Fruit fly (Drosophila melanogaster) whole organism, prepupa: Measurements from ENCODE around the gene CG9497.

Experiments
- Blimp-1 ChIP-seq: fragments of 200-800 bp; sonication (Bioruptor generic); optimal IDR thresholded peaks from 3 replicates; lab custom pipeline; 2017; ENCODE audit warnings: missing biosample characterization, missing genetic modification characterization, mild to moderate bottlenecking, moderate library complexity, missing genetic modification reagents
- Hr39 ChIP-seq: fragments of 200-800 bp; sonication (Bioruptor generic); optimal IDR thresholded peaks from 2 replicates; lab custom pipeline; 2016; ENCODE audit warnings: missing biosample characterization, missing genetic modification characterization
- Sox14 ChIP-seq: fragments of 200-800 bp; sonication (Bioruptor generic); optimal IDR thresholded peaks from 3 replicates; lab custom pipeline; 2016; ENCODE audit warnings: missing biosample characterization, missing genetic modification characterization
- cyc ChIP-seq: fragments of 200-800 bp; sonication (Bioruptor generic); optimal IDR thresholded peaks from 3 replicates; lab custom pipeline; 2016; ENCODE audit warnings: missing biosample characterization, missing genetic modification characterization

dm6 chr2L:6391469-6391868, 43.2 kb upstream of the CG9497 start:
- no peak for TF ChIP-seq Hr39 (GFP tag; lab: Kevin White, UChicago)
- TF ChIP-seq cyc (GFP tag; lab: Kevin White, UChicago) = no peak
- no peak for TF ChIP-seq Sox14 (GFP tag; lab: Kevin White, UChicago)
- TF ChIP-seq Blimp-1 = no peak
